Worm (Caenorhabditis elegans): ENCODE data around the gene C17C3.24.

DNA sequence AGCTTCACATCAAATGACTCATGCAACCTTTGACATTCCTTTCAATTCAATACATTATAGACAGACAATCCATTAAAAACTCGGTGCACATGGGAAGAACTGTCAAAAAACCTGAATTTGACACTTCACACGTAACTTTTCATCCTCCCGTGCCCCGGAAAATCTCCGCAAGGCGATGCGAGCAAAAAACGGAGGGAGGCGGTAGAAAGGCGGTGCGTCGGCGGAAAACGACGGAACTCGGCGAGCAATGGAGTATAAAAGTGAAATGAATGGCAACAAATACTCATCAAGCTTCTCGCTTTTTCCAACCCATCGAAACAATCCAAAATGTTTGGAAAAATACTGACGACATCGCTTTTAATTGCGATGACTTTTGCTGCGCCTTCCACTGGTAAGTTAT lies 36.5 kb upstream of the C17C3.24 start, which contains the start of gene T25E4.1:
- no peak for TF ChIP-seq med-1 (GFP tag; optimal IDR thresholded peaks at IDR 0.05; ENCODE audit: insufficient read depth)
- no peak for TF ChIP-seq ref-1 (GFP tag; conservative IDR thresholded peaks at IDR 0.05)
- no peak for TF ChIP-seq klf-2 (GFP tag; conservative IDR thresholded peaks at IDR 0.05)
